Fruit fly (Drosophila melanogaster): ENCODE data around the gene CG7720.

DNA sequence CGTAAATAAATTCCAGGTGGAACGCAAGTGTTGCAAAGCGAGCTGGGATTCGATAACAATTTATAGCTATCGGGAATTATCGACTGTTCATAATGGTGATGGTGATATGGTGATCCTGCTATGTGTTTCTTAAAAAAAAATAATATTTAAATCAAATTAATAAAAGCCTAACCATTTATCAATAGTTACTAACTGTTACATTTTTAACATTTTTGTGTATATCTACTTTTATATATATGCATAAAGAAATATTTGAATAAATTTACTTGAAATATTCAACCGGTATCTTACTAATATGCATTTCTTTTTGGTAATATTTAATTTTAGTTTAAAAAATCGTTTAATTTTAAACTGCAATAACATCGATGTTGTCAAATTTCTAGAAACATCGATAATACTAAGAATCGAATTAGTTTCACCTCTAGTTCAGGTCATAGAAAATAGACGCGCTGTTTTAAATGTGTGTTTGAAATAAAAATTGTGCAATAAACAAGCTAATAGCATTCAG is 49.0 kb downstream of the CG7720 start, which contains the start of the genes PGS1 and gwl:
- TF ChIP-seq pan (optimal IDR thresholded peaks at IDR 0.05) (no peak), br (GFP tag; optimal IDR thresholded peaks at IDR 0.05) (no peak), sv (GFP tag; optimal IDR thresholded peaks at IDR 0.05) (peak; percentile 78), psq (GFP tag; optimal IDR thresholded peaks at IDR 0.05) (peak; percentile 76), lola (GFP tag; optimal IDR thresholded peaks at IDR 0.05) (no peak), Rel (GFP tag; optimal IDR thresholded peaks at IDR 0.05) (no peak), Rel (tag; optimal IDR thresholded peaks at IDR 0.05) (no peak), Jra (GFP tag; optimal IDR thresholded peaks at IDR 0.05) (no peak)
